Worm (Caenorhabditis elegans) whole organism, L4 larva: ENCODE results near the gene F26A1.8.

Experiments
- cey-2 ChIP-seq: sonication (generic microtip); optimal IDR thresholded peaks from 3 replicates; lab custom pipeline; 2017; ENCODE audit warnings: missing genetic modification characterization, mild to moderate bottlenecking, missing compliant biosample characterization, antibody characterized with exemption, borderline replicate concordance; ENCODE audit not compliant: insufficient read depth
- lin-13 ChIP-seq: fragments of 150-350 bp; optimal IDR thresholded peaks from 2 replicates; lab custom pipeline; 2014; ENCODE audit warnings: missing biosample characterization, missing genetic modification reagents, missing genetic modification characterization
- lin-15B ChIP-seq: fragments of 150-350 bp; sonication (generic microtip); optimal IDR thresholded peaks from 3 replicates; lab custom pipeline; 2014; ENCODE audit warnings: missing biosample characterization, missing genetic modification characterization
- lsy-2 ChIP-seq, 2 experiments: fragments of 150-350 bp in 1 of 2; sonication (generic microtip) in 1 of 2; optimal IDR thresholded peaks; 2 replicates each; lab custom pipeline; 2014 to 2017; ENCODE audit warnings: missing biosample characterization in 2 of 2, missing genetic modification characterization in 2 of 2
- madf-9 ChIP-seq: fragments of 200-800 bp; sonication (Bioruptor generic); conservative IDR thresholded peaks from 2 replicates; pipeline ENCODE4 v1.3.6; 2022; ENCODE audit warnings: missing genetic modification reagents, missing genetic modification characterization, missing compliant biosample characterization

- no peak for TF ChIP-seq madf-9 (GFP tag; lab: Robert Waterston, UW)
- TF ChIP-seq lin-15B (tag; lab: Kevin White, UChicago), result no peak
- no peak for TF ChIP-seq lin-13 (GFP tag; lab: Kevin White, UChicago)
- no peak for TF ChIP-seq cey-2 (tag; lab: Kevin White, UChicago)
- no peak for TF ChIP-seq lsy-2 (tag; optimal IDR thresholded peaks at IDR 0.05; lab: Kevin White, UChicago)
These were observed 22.3 kb upstream of the F26A1.8 start, which contains the start of the genes clec-157 and fkh-5 for ce11 chrIII:4844327-4844726.
